Fruit fly (Drosophila melanogaster) whole organism, adult: ENCODE data around the gene CG10035.

ENCODE experiments used
- CG11617 ChIP-seq: fragments of 200-800 bp; sonication (Bioruptor generic); optimal IDR thresholded peaks from 2 replicates; lab custom pipeline; 2017; ENCODE audit warnings: mild to moderate bottlenecking, missing biosample characterization, missing genetic modification reagents, missing genetic modification characterization
- CG12768 ChIP-seq: fragments of 200-800 bp; sonication (Bioruptor generic); optimal IDR thresholded peaks from 2 replicates; lab custom pipeline; 2017; ENCODE audit warnings: missing biosample characterization, missing genetic modification characterization, mild to moderate bottlenecking, moderate library complexity, missing genetic modification reagents
- CG14711 ChIP-seq: fragments of 200-800 bp; sonication (Bioruptor generic); optimal IDR thresholded peaks from 2 replicates; lab custom pipeline; 2018; ENCODE audit warnings: missing biosample characterization, mild to moderate bottlenecking, missing genetic modification characterization, moderate library complexity
- CG1620 ChIP-seq: fragments of 200-800 bp; sonication (Bioruptor generic); optimal IDR thresholded peaks from 2 replicates; lab custom pipeline; 2016; ENCODE audit warnings: missing biosample characterization, missing genetic modification characterization
- CG33017 ChIP-seq: fragments of 200-800 bp; sonication (Bioruptor generic); optimal IDR thresholded peaks from 2 replicates; lab custom pipeline; 2018; ENCODE audit warnings: missing biosample characterization, mild to moderate bottlenecking, missing genetic modification characterization, moderate library complexity
- CG5204 ChIP-seq: fragments of 200-800 bp; sonication (Bioruptor generic); optimal IDR thresholded peaks from 2 replicates; lab custom pipeline; 2016; ENCODE audit warnings: missing biosample characterization, missing genetic modification characterization
- CG7045 ChIP-seq: fragments of 200-800 bp; sonication (Bioruptor generic); optimal IDR thresholded peaks from 2 replicates; lab custom pipeline; 2017; ENCODE audit warnings: missing biosample characterization, mild to moderate bottlenecking, missing genetic modification characterization
- CG7101 ChIP-seq: fragments of 200-800 bp; sonication (Bioruptor generic); optimal IDR thresholded peaks from 2 replicates; lab custom pipeline; 2018; ENCODE audit warnings: missing biosample characterization, mild to moderate bottlenecking, missing genetic modification characterization, moderate library complexity
- Clk ChIP-seq: fragments of 200-800 bp; sonication (Bioruptor generic); optimal IDR thresholded peaks from 2 replicates; lab custom pipeline; 2017; ENCODE audit warnings: missing biosample characterization, missing genetic modification characterization
- Crg-1 ChIP-seq: fragments of 200-800 bp; sonication (Bioruptor generic); optimal IDR thresholded peaks from 2 replicates; lab custom pipeline; 2016; ENCODE audit warnings: missing biosample characterization, missing genetic modification characterization
- Hr96 ChIP-seq: fragments of 200-800 bp; sonication (Bioruptor generic); optimal IDR thresholded peaks from 2 replicates; lab custom pipeline; 2016; ENCODE audit warnings: missing biosample characterization, missing genetic modification characterization
- Mnt ChIP-seq: fragments of 200-800 bp; sonication (Bioruptor generic); optimal IDR thresholded peaks from 2 replicates; lab custom pipeline; 2016; ENCODE audit warnings: missing biosample characterization, mild to moderate bottlenecking, missing genetic modification characterization
- bab1 ChIP-seq: fragments of 200-800 bp; sonication (Bioruptor generic); optimal IDR thresholded peaks from 3 replicates; lab custom pipeline; 2019; ENCODE audit warnings: missing biosample characterization, mild to moderate bottlenecking, missing genetic modification characterization, moderate library complexity
- cic ChIP-seq: fragments of 200-800 bp; sonication (Bioruptor generic); optimal IDR thresholded peaks from 2 replicates; lab custom pipeline; 2017; ENCODE audit warnings: missing biosample characterization, mild to moderate bottlenecking, missing genetic modification characterization, moderate library complexity
- cnc ChIP-seq, 2 experiments: fragments of >200 bp; optimal IDR thresholded peaks; 2 replicates each; lab custom pipeline; 2017
- kay ChIP-seq: fragments of 200-800 bp; sonication (Bioruptor generic); peaks from one replicate; lab custom pipeline; 2016; ENCODE audit warnings: missing biosample characterization, missing genetic modification characterization, borderline replicate concordance
- ovo ChIP-seq: fragments of 200-800 bp; sonication (Bioruptor generic); optimal IDR thresholded peaks from 2 replicates; lab custom pipeline; 2016; ENCODE audit warnings: missing biosample characterization, missing genetic modification characterization
- pad ChIP-seq: fragments of 200-800 bp; sonication (Bioruptor generic); optimal IDR thresholded peaks from 3 replicates; lab custom pipeline; 2017; ENCODE audit warnings: missing biosample characterization, missing genetic modification characterization, mild to moderate bottlenecking, moderate library complexity, missing genetic modification reagents
- tj ChIP-seq: fragments of 200-800 bp; sonication (Bioruptor generic); optimal IDR thresholded peaks from 3 replicates; lab custom pipeline; 2017; ENCODE audit warnings: missing biosample characterization, mild to moderate bottlenecking, missing genetic modification characterization, moderate library complexity
- toe ChIP-seq: fragments of 200-800 bp; sonication (Bioruptor generic); optimal IDR thresholded peaks from 2 replicates; lab custom pipeline; 2016; ENCODE audit warnings: missing biosample characterization, missing genetic modification characterization

CG10035 gene

dm6 chr3R:12405134-12405533 is 22.6 kb upstream of the CG10035 start:
- TF ChIP-seq CG7101 (tag; lab: Kevin White, UChicago) (no peak), kay (GFP tag; lab: Kevin White, UChicago) (peak; percentile 77)

- TF ChIP-seq CG7101 (tag; lab: Kevin White, UChicago), result peak; percentile 99
- TF ChIP-seq bab1 (GFP tag; lab: Kevin White, UChicago), result peak; percentile 98
- peak; percentile 87 for TF ChIP-seq pad
- peak; percentile 96 for TF ChIP-seq CG14711
- peak; percentile 86 for TF ChIP-seq CG1620 (GFP tag; lab: Kevin White, UChicago)
- TF ChIP-seq Hr96 (GFP tag; lab: Kevin White, UChicago), result peak; percentile 96
- no peak for TF ChIP-seq cnc (optimal IDR thresholded peaks at IDR 0.05; lab: Kevin White, UChicago)
- peak; percentile 97 for TF ChIP-seq CG11617 (GFP tag; lab: Kevin White, UChicago)
- peak; percentile 99 for TF ChIP-seq CG33017 (tag; lab: Kevin White, UChicago)
- peak; percentile 91 for TF ChIP-seq Mnt
- peak; percentile 79 for TF ChIP-seq tj (GFP tag; lab: Kevin White, UChicago)
- peak; percentile 100 for TF ChIP-seq CG7045 (GFP tag; lab: Kevin White, UChicago)
- peak; percentile 99 for TF ChIP-seq kay (GFP tag; lab: Kevin White, UChicago)
- TF ChIP-seq cic, result peak; percentile 88
- TF ChIP-seq CG5204 (GFP tag; lab: Kevin White, UChicago), result peak; percentile 96
- peak; percentile 96 for TF ChIP-seq toe
- TF ChIP-seq CG12768 (GFP tag; lab: Kevin White, UChicago), result peak; percentile 98
- TF ChIP-seq Crg-1 (GFP tag; lab: Kevin White, UChicago), result peak; percentile 85
- peak; percentile 95 for TF ChIP-seq Clk (GFP tag; lab: Kevin White, UChicago)
- peak; percentile 86 for TF ChIP-seq ovo
Measured at dm6 chr3R:12402935-12403334, 20.4 kb upstream of the CG10035 start.

DNA sequence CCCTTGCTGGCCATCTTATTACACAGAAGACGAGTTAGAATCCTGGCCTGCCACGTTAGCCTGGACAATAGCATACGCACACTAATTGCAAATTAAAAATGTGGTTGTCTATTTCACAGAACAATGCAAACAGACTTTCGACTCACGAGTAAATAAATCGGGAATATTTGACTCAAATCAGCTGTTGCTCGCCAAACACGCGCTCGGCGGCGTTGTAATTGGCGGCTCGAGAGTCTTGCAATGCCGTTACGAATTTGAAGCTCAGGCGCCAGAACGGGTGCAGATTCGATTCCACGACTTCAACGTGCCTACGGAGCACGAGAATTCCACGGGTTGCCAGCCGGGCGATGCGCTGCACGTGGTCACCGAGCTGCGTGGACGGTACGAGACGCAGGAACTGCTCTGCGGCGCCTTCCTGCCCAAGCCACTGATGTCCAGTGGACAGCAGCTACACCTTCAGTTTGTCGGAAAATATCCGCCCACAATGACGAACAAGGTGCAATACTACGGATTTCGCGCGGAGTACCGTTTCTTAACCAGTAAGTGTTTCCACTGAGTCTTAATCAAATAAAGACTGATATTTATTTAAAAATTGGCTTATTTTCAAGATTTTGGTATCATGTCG is 19.3 kb upstream of the CG10035 start, which contains the start of gene DNAlig3:
DNAlig3 (minus strand) TSS at position 168 of the 625 bp plus-strand sequence.
- peak; percentile 44 for TF ChIP-seq CG12768 (GFP tag; lab: Kevin White, UChicago)
- peak; percentile 10 for TF ChIP-seq bab1 (GFP tag; lab: Kevin White, UChicago)
- TF ChIP-seq kay (GFP tag; lab: Kevin White, UChicago), result no peak
- no peak for TF ChIP-seq Clk (GFP tag; lab: Kevin White, UChicago)
- no peak for TF ChIP-seq Hr96 (GFP tag; lab: Kevin White, UChicago)
- TF ChIP-seq CG33017 (tag; lab: Kevin White, UChicago), result peak; percentile 6
- peak; percentile 32 for TF ChIP-seq Mnt
- TF ChIP-seq cic, result peak; percentile 30
- TF ChIP-seq pad, result no peak
- no peak for TF ChIP-seq ovo
- TF ChIP-seq cnc (optimal IDR thresholded peaks at IDR 0.05; lab: Kevin White, UChicago), result no peak
- peak; percentile 26 for TF ChIP-seq CG11617 (GFP tag; lab: Kevin White, UChicago)
- TF ChIP-seq CG5204 (GFP tag; lab: Kevin White, UChicago), result no peak
- TF ChIP-seq CG7045 (GFP tag; lab: Kevin White, UChicago), result peak; percentile 46
- TF ChIP-seq toe, result no peak
- no peak for TF ChIP-seq tj (GFP tag; lab: Kevin White, UChicago)
- TF ChIP-seq Crg-1 (GFP tag; lab: Kevin White, UChicago), result no peak
- peak; percentile 15 for TF ChIP-seq CG7101 (tag; lab: Kevin White, UChicago)
- peak; percentile 5 for TF ChIP-seq CG14711
- TF ChIP-seq CG1620 (GFP tag; lab: Kevin White, UChicago), result no peak

dm6 chr3R:12398620-12399247 is 16.2 kb upstream of the CG10035 start, which contains the start of gene Cyp9f3:
Cyp9f3 (minus strand) TSS chr3R:12398929.
- TF ChIP-seq kay (GFP tag; lab: Kevin White, UChicago) (no peak), cnc (optimal IDR thresholded peaks at IDR 0.05; lab: Kevin White, UChicago) (no peak), CG33017 (tag; lab: Kevin White, UChicago) (no peak), CG12768 (GFP tag; lab: Kevin White, UChicago) (no peak), Mnt (no peak), tj (GFP tag; lab: Kevin White, UChicago) (no peak), cic (peak; percentile 25), pad (peak; percentile 45)

DNA sequence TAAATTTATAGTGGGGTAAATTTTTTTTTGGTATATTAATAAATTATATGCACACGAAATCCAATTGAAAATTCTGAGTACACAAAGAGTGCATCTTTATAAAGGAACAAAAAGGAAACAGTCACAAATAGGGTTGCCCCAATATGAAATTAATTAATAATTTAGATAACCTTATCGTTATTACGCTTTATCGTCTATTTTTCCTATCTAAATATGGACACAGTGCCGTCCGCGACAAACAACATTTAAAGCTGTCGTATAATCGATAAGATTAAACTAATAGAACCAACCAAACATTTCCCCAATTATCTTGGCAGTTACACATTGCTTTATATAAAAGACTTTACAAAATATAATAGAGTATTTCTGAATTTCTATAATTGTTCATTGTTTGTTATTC is 15.6 kb upstream of the CG10035 start:
- TF ChIP-seq ovo, result no peak
- peak; percentile 49 for TF ChIP-seq CG7045 (GFP tag; lab: Kevin White, UChicago)
- TF ChIP-seq tj (GFP tag; lab: Kevin White, UChicago), result no peak
- peak; percentile 88 for TF ChIP-seq kay (GFP tag; lab: Kevin White, UChicago)
- peak; percentile 7 for TF ChIP-seq CG14711

dm6 chr3R:12395880-12396279 is 13.4 kb upstream of the CG10035 start, which contains the start of the genes CG10096 and CG10097:
CG10096 (minus strand) TSS chr3R:12395980.
CG10097 (minus strand) TSS chr3R:12395980.
- TF ChIP-seq bab1 (GFP tag; lab: Kevin White, UChicago) (no peak), kay (GFP tag; lab: Kevin White, UChicago) (peak; percentile 75)
